Fruit fly (Drosophila melanogaster): Measurements from ENCODE around the gene CG9541.

DNA sequence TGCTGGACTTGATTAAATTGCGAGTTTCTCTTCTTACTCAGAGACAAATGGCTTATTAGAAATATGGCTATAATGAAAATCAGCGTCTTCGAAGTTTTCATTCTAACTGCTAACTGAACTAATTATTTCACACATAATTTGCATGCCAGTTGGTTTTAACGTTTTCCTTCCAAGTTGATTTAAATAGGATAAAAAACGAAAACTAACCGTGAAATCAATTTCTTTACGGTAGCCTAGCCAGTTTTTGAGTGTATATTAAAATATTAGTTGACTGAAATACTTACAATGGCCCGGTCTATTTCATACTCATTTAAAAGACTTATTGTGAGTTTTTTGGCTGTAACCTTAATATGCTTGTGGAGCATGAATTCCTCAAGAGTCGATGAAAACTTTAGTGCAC, 13.0 kb downstream of the CG9541 start, which contains the start of the genes CG9525 and CG32985:
- TF ChIP-seq ttk (optimal IDR thresholded peaks at IDR 0.05) (no peak), Myc (optimal IDR thresholded peaks at IDR 0.05) (no peak)
